Worm (Caenorhabditis elegans) whole organism, L4 larva: Measurements from ENCODE around the gene C46C11.3.

ENCODE experiments used
- D1046.2 ChIP-seq: fragments of 200-800 bp; sonication (Bioruptor generic); IDR thresholded peaks from 2 replicates; pipeline ENCODE4 v1.3.6; 2022; ENCODE audit warnings: missing genetic modification characterization, missing compliant biosample characterization
- F37D6.2 ChIP-seq: sonication (generic microtip); optimal IDR thresholded peaks from 2 replicates; lab custom pipeline; 2016; ENCODE audit warnings: mild to moderate bottlenecking, missing genetic modification characterization, missing compliant biosample characterization
- F49E8.2 ChIP-seq: sonication (generic microtip); optimal IDR thresholded peaks from 2 replicates; lab custom pipeline; 2016; ENCODE audit warnings: missing compliant biosample characterization, mild to moderate bottlenecking, missing genetic modification characterization, borderline replicate concordance
- R02D3.7 ChIP-seq: fragments of 150-350 bp; sonication (generic microtip); optimal IDR thresholded peaks from 3 replicates; lab custom pipeline; 2014; ENCODE audit warnings: missing biosample characterization, missing genetic modification characterization
- T20F7.1 ChIP-seq: fragments of 200-800 bp; sonication (Bioruptor generic); optimal IDR thresholded peaks from 2 replicates; lab custom pipeline; 2018; ENCODE audit warnings: mild to moderate bottlenecking, missing genetic modification characterization, missing compliant biosample characterization
- Y105C5A.15 ChIP-seq: fragments of 200-800 bp; sonication (Bioruptor generic); IDR thresholded peaks from 2 replicates; pipeline ENCODE4 v1.3.6; 2022; ENCODE audit warnings: missing genetic modification characterization, missing compliant biosample characterization
- Y5F2A.4 ChIP-seq: fragments of 200-800 bp; sonication (Bioruptor generic); optimal IDR thresholded peaks from 2 replicates; lab custom pipeline; 2018; ENCODE audit warnings: mild to moderate bottlenecking, missing genetic modification characterization, missing compliant biosample characterization
- ZK546.5 ChIP-seq, 2 experiments: sonication (generic microtip); optimal IDR thresholded peaks; 2 replicates each; lab custom pipeline; 2017; ENCODE audit warnings: missing biosample characterization in 2 of 2, missing genetic modification characterization in 2 of 2
- ceh-28 ChIP-seq: fragments of 150-350 bp; optimal IDR thresholded peaks from 2 replicates; lab custom pipeline; 2014; ENCODE audit warnings: missing biosample characterization, missing genetic modification reagents, missing genetic modification characterization
- ceh-44 ChIP-seq: fragments of 200-800 bp; sonication (Bioruptor generic); IDR thresholded peaks from 2 replicates; pipeline ENCODE4 v1.3.6; 2022; ENCODE audit warnings: missing genetic modification reagents, missing genetic modification characterization, missing compliant biosample characterization
- ctbp-1 ChIP-seq: fragments of 200-800 bp; sonication (Bioruptor generic); IDR thresholded peaks from 2 replicates; pipeline ENCODE4 v1.3.6; 2022; ENCODE audit warnings: missing genetic modification reagents, missing genetic modification characterization, missing compliant biosample characterization
- daf-16 ChIP-seq, 3 experiments: sonication (generic microtip); optimal IDR thresholded peaks; 2 replicates each; lab custom pipeline; 2016 to 2017; ENCODE audit warnings: missing genetic modification characterization in 3 of 3, missing genetic modification reagents in 3 of 3, mild to moderate bottlenecking in 2 of 3, missing compliant biosample characterization in 2 of 3, missing biosample characterization in 1 of 3, moderate library complexity in 1 of 3
- dmd-6 ChIP-seq: fragments of 200-800 bp; sonication (Bioruptor generic); IDR thresholded peaks from 2 replicates; pipeline ENCODE4 v1.3.6; 2022; ENCODE audit warnings: missing genetic modification reagents, missing genetic modification characterization, missing compliant biosample characterization
- dmd-8 ChIP-seq: fragments of 200-800 bp; sonication (Bioruptor generic); IDR thresholded peaks from 2 replicates; pipeline ENCODE4 v1.3.6; 2022; ENCODE audit warnings: missing genetic modification characterization, missing compliant biosample characterization
- dmd-9 ChIP-seq: fragments of 200-800 bp; sonication (Bioruptor generic); IDR thresholded peaks from 2 replicates; pipeline ENCODE4 v1.3.6; 2022; ENCODE audit warnings: missing genetic modification reagents, missing genetic modification characterization, missing compliant biosample characterization
- dve-1 ChIP-seq: sonication (generic microtip); optimal IDR thresholded peaks from 2 replicates; lab custom pipeline; 2017; ENCODE audit warnings: antibody characterized with exemption, mild to moderate bottlenecking, missing genetic modification characterization, missing compliant biosample characterization; ENCODE audit not compliant: insufficient read depth
- gei-8 ChIP-seq: fragments of 200-800 bp; sonication (Bioruptor generic); optimal IDR thresholded peaks from 2 replicates; lab custom pipeline; 2018; ENCODE audit warnings: mild to moderate bottlenecking, missing genetic modification characterization, missing compliant biosample characterization
- hlh-11 ChIP-seq: fragments of 200-800 bp; sonication (Bioruptor generic); optimal IDR thresholded peaks from 2 replicates; lab custom pipeline; 2018; ENCODE audit warnings: mild to moderate bottlenecking, missing genetic modification characterization, missing compliant biosample characterization
- hlh-30 ChIP-seq: sonication (generic microtip); optimal IDR thresholded peaks from 2 replicates; lab custom pipeline; 2017; ENCODE audit warnings: antibody characterized with exemption, mild to moderate bottlenecking, missing genetic modification characterization, missing compliant biosample characterization; ENCODE audit not compliant: insufficient read depth
- jun-1 ChIP-seq: fragments of 150-350 bp; optimal IDR thresholded peaks from 2 replicates; lab custom pipeline; 2014; ENCODE audit warnings: missing biosample characterization, missing genetic modification reagents, missing genetic modification characterization
- lin-1 ChIP-seq: fragments of 200-800 bp; sonication (Bioruptor generic); IDR thresholded peaks from 2 replicates; pipeline ENCODE4 v1.3.6; 2022; ENCODE audit warnings: missing genetic modification reagents, missing genetic modification characterization, missing compliant biosample characterization
- lin-13 ChIP-seq: fragments of 150-350 bp; optimal IDR thresholded peaks from 2 replicates; lab custom pipeline; 2014; ENCODE audit warnings: missing biosample characterization, missing genetic modification reagents, missing genetic modification characterization
- lin-29 ChIP-seq: fragments of 200-800 bp; sonication (Bioruptor generic); IDR thresholded peaks from 2 replicates; pipeline ENCODE4 v1.3.6; 2022; ENCODE audit warnings: missing genetic modification reagents, missing genetic modification characterization, missing compliant biosample characterization
- lin-38 ChIP-seq: fragments of 200-800 bp; sonication (Bioruptor generic); IDR thresholded peaks from 2 replicates; pipeline ENCODE4 v1.3.6; 2022; ENCODE audit warnings: missing genetic modification reagents, missing genetic modification characterization, missing compliant biosample characterization
- lsy-2 ChIP-seq, 2 experiments: fragments of 150-350 bp in 1 of 2; sonication (generic microtip) in 1 of 2; optimal IDR thresholded peaks; 2 replicates each; lab custom pipeline; 2014 to 2017; ENCODE audit warnings: missing biosample characterization in 2 of 2, missing genetic modification characterization in 2 of 2
- mdt-29 ChIP-seq: fragments of 200-800 bp; sonication (Bioruptor generic); IDR thresholded peaks from 2 replicates; pipeline ENCODE4 v1.3.6; 2022; ENCODE audit warnings: missing genetic modification reagents, missing genetic modification characterization, missing compliant biosample characterization
- mxl-2 ChIP-seq: fragments of 200-800 bp; sonication (Bioruptor generic); conservative IDR thresholded peaks from 2 replicates; pipeline ENCODE4 v1.3.6; 2022; ENCODE audit warnings: missing genetic modification reagents, missing genetic modification characterization, missing compliant biosample characterization
- nhr-102 ChIP-seq: sonication (generic microtip); optimal IDR thresholded peaks from 2 replicates; lab custom pipeline; 2016; ENCODE audit warnings: mild to moderate bottlenecking, missing genetic modification characterization, moderate library complexity, missing compliant biosample characterization
- nhr-237 ChIP-seq: sonication (generic microtip); optimal IDR thresholded peaks from 2 replicates; lab custom pipeline; 2017; ENCODE audit warnings: missing biosample characterization, missing genetic modification characterization
- nhr-28 ChIP-seq: fragments of 150-350 bp; optimal IDR thresholded peaks from 2 replicates; lab custom pipeline; 2014; ENCODE audit warnings: missing biosample characterization, missing genetic modification characterization
- nhr-42 ChIP-seq: fragments of 200-800 bp; sonication (Bioruptor generic); IDR thresholded peaks from 2 replicates; pipeline ENCODE4 v1.3.6; 2022; ENCODE audit warnings: missing genetic modification characterization, missing compliant biosample characterization
- nhr-76 ChIP-seq: fragments of 150-350 bp; optimal IDR thresholded peaks from 2 replicates; lab custom pipeline; 2014; ENCODE audit warnings: missing biosample characterization, missing genetic modification characterization
- pha-4 ChIP-seq, 2 experiments: fragments of 150-350 bp in 1 of 2; fragments of 200-800 bp in 1 of 2; sonication (Bioruptor generic) in 1 of 2; IDR thresholded peaks in 1 of 2; optimal IDR thresholded peaks in 1 of 2; 2 replicates each; pipeline versions ENCODE4 v1.3.6 to Lab custom; 2014 to 2022; ENCODE audit warnings: missing genetic modification characterization in 2 of 2, missing genetic modification reagents in 2 of 2, missing biosample characterization in 1 of 2, missing compliant biosample characterization in 1 of 2
- php-3 ChIP-seq: fragments of 200-800 bp; sonication (Bioruptor generic); IDR thresholded peaks from 2 replicates; pipeline ENCODE4 v1.3.6; 2022; ENCODE audit warnings: missing genetic modification reagents, missing genetic modification characterization, missing compliant biosample characterization
- pqm-1 ChIP-seq: sonication (generic microtip); optimal IDR thresholded peaks from 2 replicates; lab custom pipeline; 2017; ENCODE audit warnings: missing biosample characterization, missing genetic modification characterization
- saeg-2 ChIP-seq: fragments of 200-800 bp; sonication (Bioruptor generic); IDR thresholded peaks from 2 replicates; pipeline ENCODE4 v1.3.6; 2022; ENCODE audit warnings: missing genetic modification reagents, missing genetic modification characterization, missing compliant biosample characterization
- snpc-4 ChIP-seq: fragments of 150-350 bp; optimal IDR thresholded peaks from 2 replicates; lab custom pipeline; 2014; ENCODE audit warnings: missing biosample characterization, missing genetic modification characterization
- tra-1 ChIP-seq: fragments of 200-800 bp; sonication (Bioruptor generic); IDR thresholded peaks from 2 replicates; pipeline ENCODE4 v1.3.6; 2022; ENCODE audit warnings: missing genetic modification reagents, missing genetic modification characterization, missing compliant biosample characterization
- zag-1 ChIP-seq: fragments of 150-350 bp; optimal IDR thresholded peaks from 2 replicates; lab custom pipeline; 2014; ENCODE audit warnings: missing biosample characterization, missing genetic modification characterization

The C46C11.3 gene

ce11 chrX:4671837-4672236 is 49.7 kb downstream of the C46C11.3 start:
- TF ChIP-seq tra-1 (GFP tag; lab: Robert Waterston, UW) (0 out of 2 replicates have a peak, but pooled peaks have one; percentile 36), hlh-11 (peak; percentile 32), dve-1 (tag; lab: Kevin White, UChicago) (peak; percentile 53), daf-16 (GFP tag; optimal IDR thresholded peaks at IDR 0.05; lab: Kevin White, UChicago) (no peak), daf-16 (tag; optimal IDR thresholded peaks at IDR 0.05; lab: Kevin White, UChicago) (peak; percentile 47), php-3 (GFP tag; lab: Robert Waterston, UW) (no peak), snpc-4 (tag; lab: Kevin White, UChicago) (no peak), dmd-8 (GFP tag; lab: Robert Waterston, UW) (no peak), dmd-6 (peak; percentile 86)

- TF ChIP-seq lin-1 (GFP tag; lab: Robert Waterston, UW) (no peak), dmd-9 (no peak), T20F7.1 (no peak), hlh-11 (peak; percentile 25), nhr-102 (tag; lab: Kevin White, UChicago) (no peak), lin-13 (GFP tag; lab: Kevin White, UChicago) (no peak), ceh-28 (no peak), nhr-76 (tag; lab: Kevin White, UChicago) (no peak), gei-8 (GFP tag; lab: Kevin White, UChicago) (no peak), F37D6.2 (tag; lab: Kevin White, UChicago) (no peak), nhr-42 (no peak), mdt-29 (GFP tag; lab: Robert Waterston, UW) (no peak), tra-1 (GFP tag; lab: Robert Waterston, UW) (no peak), ctbp-1 (GFP tag; lab: Robert Waterston, UW) (no peak), ZK546.5 (tag; optimal IDR thresholded peaks at IDR 0.05; lab: Kevin White, UChicago) (no peak), pha-4 (GFP tag; IDR thresholded peaks at IDR 0.05; lab: Robert Waterston, UW) (no peak), pha-4 (tag; optimal IDR thresholded peaks at IDR 0.05; lab: Kevin White, UChicago) (no peak), pqm-1 (tag; lab: Kevin White, UChicago) (peak; percentile 0), jun-1 (tag; lab: Kevin White, UChicago) (no peak), php-3 (GFP tag; lab: Robert Waterston, UW) (0 out of 2 replicates have a peak, but pooled peaks have one; percentile 9), hlh-30 (tag; lab: Kevin White, UChicago) (peak; percentile 27), nhr-28 (tag; lab: Kevin White, UChicago) (peak; percentile 59), lin-29 (GFP tag; lab: Robert Waterston, UW) (no peak), lsy-2 (tag; optimal IDR thresholded peaks at IDR 0.05; lab: Kevin White, UChicago) (no peak), Y105C5A.15 (GFP tag; lab: Robert Waterston, UW) (no peak), nhr-237 (tag; lab: Kevin White, UChicago) (no peak), Y5F2A.4 (GFP tag; lab: Kevin White, UChicago) (no peak), ceh-44 (no peak), mxl-2 (GFP tag; lab: Robert Waterston, UW) (no peak), zag-1 (tag; lab: Kevin White, UChicago) (no peak), F49E8.2 (tag; lab: Kevin White, UChicago) (no peak), lin-38 (GFP tag; lab: Robert Waterston, UW) (no peak), saeg-2 (GFP tag; lab: Robert Waterston, UW) (no peak), daf-16 (GFP tag; optimal IDR thresholded peaks at IDR 0.05; lab: Kevin White, UChicago) (no peak), daf-16 (tag; optimal IDR thresholded peaks at IDR 0.05; lab: Kevin White, UChicago) (peak; percentile 24), D1046.2 (GFP tag; lab: Robert Waterston, UW) (no peak), R02D3.7 (no peak)
- TF ChIP-seq, all 104 proteins: peak for 6
Measured at ce11 chrX:4673165-4673756, 51.1 kb downstream of the C46C11.3 start, which contains the start of gene tmem-135. TSS of gene tmem-135 (plus strand) at chrX:4673706.
